Fruit fly (Drosophila melanogaster) S2 (cell line): ENCODE data around the gene fend.

Experiments used
- CG8478 ChIP-seq: fragments of >200 bp; optimal IDR thresholded peaks from 2 replicates; lab custom pipeline; 2018
- CTCF ChIP-seq, 2 experiments: fragments of >200 bp; optimal IDR thresholded peaks; 2 replicates each; lab custom pipeline; 2018

Gene fend

dm6 chrX:9134922-9135453 is at the start of gene fend:
Gene fend, minus strand, starts transcription at chrX:9135099.
- TF ChIP-seq CTCF (optimal IDR thresholded peaks at IDR 0.05; lab: Kevin White, UChicago), result no peak
- no peak for TF ChIP-seq CG8478 (lab: Kevin White, UChicago)

DNA sequence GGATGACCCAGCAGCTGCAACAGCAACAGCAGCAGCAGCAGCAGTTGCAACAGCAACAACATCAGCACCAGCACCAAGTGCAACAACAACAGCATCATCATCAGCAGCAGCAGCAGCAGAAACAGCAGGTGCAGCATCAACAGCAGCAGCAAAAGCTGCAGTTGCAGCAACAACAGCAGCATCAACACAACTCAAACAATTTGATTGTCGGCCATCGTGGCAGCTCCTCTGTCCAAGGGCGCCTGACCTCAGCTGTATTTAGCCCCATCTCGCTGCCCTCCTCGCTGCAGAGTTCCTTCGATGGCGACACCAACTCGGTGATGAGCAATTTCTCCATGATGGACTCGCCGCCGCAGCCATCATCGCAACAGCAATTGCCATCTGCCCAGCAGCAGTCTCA is 33.4 kb upstream of the fend start:
- TF ChIP-seq CTCF (optimal IDR thresholded peaks at IDR 0.05; lab: Kevin White, UChicago) (no peak), CG8478 (lab: Kevin White, UChicago) (no peak)

dm6 chrX:9164510-9165506 is 29.9 kb upstream of the fend start:
- TF ChIP-seq CTCF (optimal IDR thresholded peaks at IDR 0.05; lab: Kevin White, UChicago) (no peak), CG8478 (lab: Kevin White, UChicago) (no peak)

DNA sequence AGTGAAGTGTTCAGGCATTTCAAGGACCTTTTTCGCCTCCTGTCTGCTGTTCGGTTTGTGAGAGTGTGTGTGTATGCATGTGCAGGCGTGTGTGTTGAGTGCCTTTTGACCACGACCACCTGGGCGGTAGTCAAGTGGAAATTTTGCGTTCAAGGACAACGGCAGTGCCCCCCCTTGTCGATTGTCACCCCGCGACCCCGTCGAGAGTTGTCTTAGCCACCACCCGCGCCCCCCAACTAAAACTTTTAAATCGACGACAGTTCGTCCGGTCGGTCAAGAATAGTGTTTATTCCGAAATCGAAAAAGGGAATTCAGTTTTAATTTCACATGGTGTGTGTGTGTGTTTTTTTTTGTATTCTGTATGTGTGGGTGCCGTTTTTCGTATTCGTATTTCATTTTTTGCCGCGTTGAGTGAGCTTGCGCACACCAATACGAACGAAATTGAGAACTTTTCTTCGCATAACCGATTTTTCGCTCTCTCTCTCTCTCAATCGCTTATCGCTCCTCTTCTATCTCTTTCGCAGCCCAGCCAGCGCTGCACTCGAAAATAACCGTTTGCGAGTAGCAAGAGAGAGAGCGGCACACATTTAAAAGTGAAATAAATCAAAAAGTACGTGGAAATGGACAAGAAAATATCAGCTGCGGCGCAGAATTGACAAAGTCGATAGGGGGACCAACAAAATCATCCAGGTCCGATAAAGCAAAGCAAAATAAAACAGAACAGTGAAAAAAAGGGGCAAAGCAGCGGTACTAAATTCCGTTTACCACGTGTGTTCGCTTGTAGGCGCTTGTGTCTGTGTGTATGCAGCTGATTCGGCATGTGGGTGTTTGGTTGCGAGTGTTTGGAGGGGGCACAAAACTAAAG is 29.0 kb upstream of the fend start:
- TF ChIP-seq CG8478 (lab: Kevin White, UChicago) (no peak), CTCF (optimal IDR thresholded peaks at IDR 0.05; lab: Kevin White, UChicago) (no peak)

DNA sequence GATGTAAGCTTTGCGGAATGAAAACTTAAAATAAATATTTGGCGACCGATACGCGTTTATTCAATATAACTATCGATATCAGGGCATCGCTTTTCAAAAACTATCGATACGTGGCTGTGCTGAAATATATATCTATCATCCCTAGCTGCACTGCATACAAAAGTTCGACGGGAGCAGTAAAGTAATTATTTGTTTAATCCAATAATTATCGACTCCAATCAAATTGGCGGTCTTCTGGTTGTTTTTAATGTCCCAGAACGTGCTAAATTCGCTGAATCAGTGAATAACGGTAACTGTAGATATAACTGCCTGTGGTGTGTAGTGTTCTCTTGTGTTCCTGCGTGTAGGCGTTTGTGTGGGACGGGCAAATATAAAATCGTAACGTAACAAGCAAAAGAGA is 28.2 kb upstream of the fend start, which contains the start of gene mei-P26:
Gene mei-P26, plus strand, starts transcription at position 146 of the 400 bp plus-strand sequence.
- TF ChIP-seq CG8478 (lab: Kevin White, UChicago), result no peak
- no peak for TF ChIP-seq CTCF (optimal IDR thresholded peaks at IDR 0.05; lab: Kevin White, UChicago)

- TF ChIP-seq CTCF (optimal IDR thresholded peaks at IDR 0.05; lab: Kevin White, UChicago) (no peak), CG8478 (lab: Kevin White, UChicago) (no peak)
These were observed 27.0 kb upstream of the fend start, which contains the start of the genes Zpr1 and CG44532 for dm6 chrX:9161912-9162311. Gene Zpr1, minus strand, starts transcription at chrX:9162090. Gene CG44532, plus strand, starts transcription at chrX:9162092.

DNA sequence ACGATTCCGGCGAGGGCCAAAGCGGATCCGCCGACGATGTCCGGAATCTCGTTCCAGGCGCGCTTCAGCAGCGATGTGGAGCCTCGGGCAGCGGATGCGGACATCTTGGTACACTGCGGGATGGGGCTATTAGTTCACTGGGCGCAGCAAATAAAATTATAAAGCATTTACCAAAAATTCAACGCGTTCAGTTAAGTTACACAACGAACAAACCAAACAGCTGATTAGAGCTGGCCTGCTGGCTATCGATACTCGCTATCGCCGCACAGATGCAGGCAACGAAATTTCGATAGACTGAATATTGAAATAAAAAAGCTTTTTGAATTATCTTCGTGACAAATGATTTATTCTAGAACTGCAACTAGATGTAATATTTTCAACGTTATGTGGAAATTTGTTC is 24.8 kb upstream of the fend start, which contains the start of gene NdufA3:
Gene NdufA3, minus strand, starts transcription at position 317 of the 400 bp plus-strand sequence.
- TF ChIP-seq CTCF (optimal IDR thresholded peaks at IDR 0.05; lab: Kevin White, UChicago), result no peak
- no peak for TF ChIP-seq CG8478 (lab: Kevin White, UChicago)

dm6 chrX:9158366-9158765 is 23.5 kb upstream of the fend start, which contains the start of the genes Ost48 and Dlip1:
Gene Ost48, minus strand, starts transcription at chrX:9158515.
Gene Dlip1, plus strand, starts transcription at chrX:9158622.
- no peak for TF ChIP-seq CTCF (optimal IDR thresholded peaks at IDR 0.05; lab: Kevin White, UChicago)
- TF ChIP-seq CG8478 (lab: Kevin White, UChicago), result no peak

DNA sequence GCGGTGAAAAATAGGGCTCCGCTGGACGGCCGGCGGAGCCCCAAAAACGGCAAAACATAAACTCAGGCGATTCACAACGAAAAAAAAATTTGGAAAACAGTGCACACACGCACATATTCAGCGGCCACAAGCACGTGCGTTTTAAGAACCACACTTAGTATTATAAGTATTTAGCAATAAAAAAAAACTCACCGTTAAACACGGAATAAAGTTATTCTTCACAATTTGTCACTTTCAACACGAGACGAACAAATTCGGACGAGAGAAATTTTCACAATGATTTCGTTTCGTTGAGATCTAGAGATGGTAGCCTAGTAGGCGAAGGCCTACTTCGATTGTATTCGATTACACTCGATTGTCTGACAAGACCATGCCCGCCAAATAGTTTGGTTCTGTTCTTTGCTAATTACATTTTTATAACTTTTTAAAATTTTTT is 21.5 kb upstream of the fend start, which contains the start of gene His3.3B:
Gene His3.3B, minus strand, starts transcription at position 282 of the 436 bp plus-strand sequence.
- no peak for TF ChIP-seq CG8478 (lab: Kevin White, UChicago)
- peak in 1 of 2 experiments; percentile 32 for TF ChIP-seq CTCF (optimal IDR thresholded peaks at IDR 0.05; lab: Kevin White, UChicago)

DNA sequence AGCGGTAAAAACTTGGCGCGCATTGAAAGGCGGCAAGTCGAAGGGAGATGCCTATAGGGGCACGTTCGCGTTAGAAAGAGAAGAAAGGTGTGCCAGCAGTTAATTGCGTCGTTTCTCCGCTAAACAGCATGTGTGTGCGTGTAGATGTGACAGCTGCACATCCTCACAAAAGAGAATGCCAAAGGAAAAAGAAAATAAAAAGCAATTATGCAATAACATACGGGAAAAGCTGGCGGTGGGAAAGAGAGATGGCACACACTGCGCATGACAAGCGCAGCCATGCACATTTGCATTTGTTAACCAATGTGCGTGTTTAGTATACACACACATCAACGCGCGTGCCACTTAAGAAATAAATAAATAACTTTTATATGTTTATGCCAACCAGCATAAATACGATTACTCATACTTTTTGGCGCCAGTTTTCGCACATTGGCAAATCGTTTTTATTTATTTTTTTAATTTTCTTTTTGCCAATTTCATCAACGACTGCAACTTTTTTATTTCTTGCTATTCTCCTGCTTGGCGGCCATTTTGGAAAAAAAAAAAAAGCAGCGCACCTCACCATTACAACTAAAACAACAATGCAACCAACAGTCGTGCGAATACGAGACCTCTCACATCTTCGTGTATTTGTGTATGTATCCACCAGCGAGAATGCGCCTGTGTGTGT is 21.0 kb upstream of the fend start:
- TF ChIP-seq CTCF (optimal IDR thresholded peaks at IDR 0.05; lab: Kevin White, UChicago) (peak in 1 of 2 experiments; percentile 16), CG8478 (lab: Kevin White, UChicago) (no peak)

dm6 chrX:9155134-9155533 is 20.2 kb upstream of the fend start:
- TF ChIP-seq CTCF (optimal IDR thresholded peaks at IDR 0.05; lab: Kevin White, UChicago) (no peak), CG8478 (lab: Kevin White, UChicago) (no peak)

- TF ChIP-seq CG8478 (lab: Kevin White, UChicago) (no peak), CTCF (optimal IDR thresholded peaks at IDR 0.05; lab: Kevin White, UChicago) (peak; percentile 85 to 89)
These were observed 17.3 kb upstream of the fend start for dm6 chrX:9152127-9152598.

DNA sequence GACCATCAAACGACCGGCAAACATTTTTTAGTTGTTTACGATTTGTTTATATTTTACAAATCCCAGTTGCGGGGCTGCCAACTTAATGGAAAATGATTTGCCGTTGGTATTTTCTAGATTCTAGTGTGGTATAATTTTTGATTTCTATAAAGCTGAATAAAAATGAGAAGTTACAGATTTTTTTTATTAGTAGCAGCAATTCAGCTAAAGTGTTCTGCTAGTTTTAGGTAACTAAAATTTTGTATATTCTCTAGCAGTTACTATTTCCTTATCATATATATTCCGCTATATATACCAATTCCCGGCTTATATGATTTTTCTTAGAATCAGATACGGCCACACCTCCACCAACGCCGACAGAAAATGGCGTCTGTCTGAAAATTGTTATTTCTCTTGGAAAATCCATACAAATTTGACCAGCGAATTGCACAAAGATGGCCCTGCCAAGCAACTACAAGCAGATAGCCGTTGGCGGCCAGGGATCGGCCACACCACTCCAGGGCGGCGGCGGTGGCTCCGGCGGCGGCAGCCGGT is 14.2 kb upstream of the fend start, which contains the start of the genes fh and Bap111:
Gene fh, minus strand, starts transcription at position 83 of the 534 bp plus-strand sequence.
Gene Bap111, plus strand, starts transcription at position 321 of the 534 bp plus-strand sequence.
- no peak for TF ChIP-seq CTCF (optimal IDR thresholded peaks at IDR 0.05; lab: Kevin White, UChicago)
- no peak for TF ChIP-seq CG8478 (lab: Kevin White, UChicago)
